Fruit fly (Drosophila melanogaster): ENCODE data around the gene CG34238.

The CG34238 gene

DNA sequence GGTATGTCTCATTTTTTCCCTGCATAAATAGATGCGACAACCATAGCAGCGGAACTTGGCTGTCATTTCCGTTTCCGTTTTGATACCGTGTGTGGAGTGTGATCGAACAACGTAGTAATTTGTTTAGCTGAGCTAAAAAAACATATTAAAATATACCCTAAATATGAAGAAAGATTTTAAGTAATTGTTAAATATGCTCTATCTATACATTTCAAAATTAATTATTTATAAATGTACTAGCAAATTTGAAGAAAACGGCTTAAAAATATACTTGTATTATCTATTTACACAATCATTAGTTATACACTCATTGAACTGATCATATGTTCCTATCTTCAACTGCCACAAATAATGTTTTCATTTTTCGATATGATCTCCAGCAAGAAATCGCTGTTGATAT is at the start of gene CG34238:
TSS of gene CG34238 (plus strand) at position 301 of the 400 bp plus-strand sequence.
- TF ChIP-seq Pif1A (GFP tag; optimal IDR thresholded peaks at IDR 0.05) (no peak), CG17806 (tag; optimal IDR thresholded peaks at IDR 0.05) (no peak), CG34367 (tag; optimal IDR thresholded peaks at IDR 0.05) (no peak), CG32121 (GFP tag; IDR thresholded peaks at IDR 0.05) (no peak), Ets98B (GFP tag; IDR thresholded peaks at IDR 0.05) (no peak), EcR (GFP tag; optimal IDR thresholded peaks at IDR 0.05) (no peak), CG12605 (GFP tag; IDR thresholded peaks at IDR 0.05) (no peak), CG15710 (tag; optimal IDR thresholded peaks at IDR 0.05) (no peak), Snoo (tag; optimal IDR thresholded peaks at IDR 0.05) (no peak), CG9948 (tag; optimal IDR thresholded peaks at IDR 0.05) (no peak), rn (GFP tag; IDR thresholded peaks at IDR 0.05) (no peak)

DNA sequence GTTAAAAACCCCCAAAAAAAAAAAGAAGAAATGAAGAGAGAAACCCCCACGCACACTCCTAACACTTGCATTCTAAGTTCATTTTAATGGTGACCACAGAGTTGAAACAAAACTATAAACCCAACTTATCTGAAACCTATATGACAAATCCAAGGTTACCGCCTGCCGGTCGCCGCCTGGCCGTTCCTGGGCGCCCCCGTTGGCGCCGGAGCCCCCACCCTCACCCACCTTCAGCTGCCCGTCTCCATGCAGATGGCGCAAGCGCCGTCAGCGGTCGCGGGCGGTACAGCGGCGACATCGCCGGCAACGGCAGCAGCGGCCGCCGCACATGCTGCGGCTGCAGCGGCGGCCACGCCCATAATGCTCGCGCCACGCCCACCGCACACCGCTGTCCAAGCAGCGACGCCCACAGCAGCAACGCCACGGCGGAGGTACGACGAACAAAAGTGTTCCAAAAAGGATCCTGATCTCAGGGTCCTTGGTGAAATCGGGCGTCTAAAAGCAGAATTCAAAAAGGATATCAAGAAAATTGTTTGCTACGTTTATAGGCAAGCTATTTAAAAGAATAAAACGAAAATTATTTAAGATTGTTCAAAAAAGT is 44.5 kb upstream of the CG34238 start:
- no peak for TF ChIP-seq rn (GFP tag; IDR thresholded peaks at IDR 0.05)
- TF ChIP-seq CG14655 (GFP tag; optimal IDR thresholded peaks at IDR 0.05), result no peak
- TF ChIP-seq Pif1A (GFP tag; optimal IDR thresholded peaks at IDR 0.05), result no peak
- TF ChIP-seq CG9948 (tag; optimal IDR thresholded peaks at IDR 0.05), result no peak
- TF ChIP-seq CG34367 (tag; optimal IDR thresholded peaks at IDR 0.05), result no peak
- no peak for TF ChIP-seq Ets98B (GFP tag; IDR thresholded peaks at IDR 0.05)
- no peak for TF ChIP-seq Pif1B (GFP tag; optimal IDR thresholded peaks at IDR 0.05)
- TF ChIP-seq fd96Ca (GFP tag; IDR thresholded peaks at IDR 0.05), result no peak
- no peak for TF ChIP-seq Snoo (tag; optimal IDR thresholded peaks at IDR 0.05)
- TF ChIP-seq EcR (GFP tag; optimal IDR thresholded peaks at IDR 0.05), result no peak

- TF ChIP-seq Pif1A (GFP tag; optimal IDR thresholded peaks at IDR 0.05) (no peak), gl (tag; optimal IDR thresholded peaks at IDR 0.05) (no peak), CG4496 (GFP tag; IDR thresholded peaks at IDR 0.05) (no peak), CG32121 (GFP tag; IDR thresholded peaks at IDR 0.05) (no peak), CG17806 (tag; optimal IDR thresholded peaks at IDR 0.05) (no peak), CG8159 (tag; optimal IDR thresholded peaks at IDR 0.05) (no peak), CG14655 (GFP tag; optimal IDR thresholded peaks at IDR 0.05) (no peak), CG8301 (tag; optimal IDR thresholded peaks at IDR 0.05) (no peak), CG15710 (tag; optimal IDR thresholded peaks at IDR 0.05) (no peak)
Observed at dm6 chr3L:10584965-10585364, 41.3 kb upstream of the CG34238 start.

- TF ChIP-seq gl (tag; optimal IDR thresholded peaks at IDR 0.05) (no peak), Ets98B (GFP tag; IDR thresholded peaks at IDR 0.05) (no peak), CG14655 (GFP tag; optimal IDR thresholded peaks at IDR 0.05) (no peak)
Observed at dm6 chr3L:10599512-10599911, 26.8 kb upstream of the CG34238 start.

dm6 chr3L:10623476-10623875 is 2.8 kb upstream of the CG34238 start, which contains the start of gene CG42521:
CG42521 (minus strand) TSS chr3L:10623576.
- no peak for TF ChIP-seq CG13204 (GFP tag; optimal IDR thresholded peaks at IDR 0.05)
- no peak for TF ChIP-seq CG34367 (tag; optimal IDR thresholded peaks at IDR 0.05)
- no peak for TF ChIP-seq CG4496 (GFP tag; IDR thresholded peaks at IDR 0.05)
- no peak for TF ChIP-seq Snoo (tag; optimal IDR thresholded peaks at IDR 0.05)
- TF ChIP-seq CG14655 (GFP tag; optimal IDR thresholded peaks at IDR 0.05), result no peak
- TF ChIP-seq Pif1A (GFP tag; optimal IDR thresholded peaks at IDR 0.05), result no peak
- TF ChIP-seq CG12605 (GFP tag; IDR thresholded peaks at IDR 0.05), result no peak
- TF ChIP-seq CG15710 (tag; optimal IDR thresholded peaks at IDR 0.05), result no peak
- TF ChIP-seq Ets98B (GFP tag; IDR thresholded peaks at IDR 0.05), result no peak
- TF ChIP-seq EcR (GFP tag; optimal IDR thresholded peaks at IDR 0.05), result no peak
- TF ChIP-seq fd96Ca (GFP tag; IDR thresholded peaks at IDR 0.05), result no peak
- no peak for TF ChIP-seq Pif1B (GFP tag; optimal IDR thresholded peaks at IDR 0.05)

DNA sequence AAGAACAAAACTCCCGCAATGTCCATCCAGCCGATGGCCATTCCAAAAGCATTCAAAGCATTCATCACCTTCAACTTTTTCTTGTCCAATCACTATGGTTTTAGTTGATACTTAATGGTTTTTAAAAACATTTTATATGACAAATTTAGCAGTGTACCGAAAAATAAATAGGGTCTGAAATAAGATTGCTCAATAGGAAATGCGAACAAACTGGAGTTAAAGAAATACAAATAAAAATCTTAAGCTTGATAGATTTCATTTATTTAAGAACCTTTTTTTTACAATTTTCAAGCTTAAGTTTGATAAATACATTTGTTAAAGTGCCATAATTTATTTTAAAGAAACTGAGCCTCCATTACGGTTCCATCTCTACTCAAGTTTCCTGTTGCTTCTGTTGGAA is 800 bp upstream of the CG34238 start, which contains the start of gene CG43127:
TSS of gene CG43127 (minus strand) at position 101 of the 400 bp plus-strand sequence.
- TF ChIP-seq Snoo (tag; optimal IDR thresholded peaks at IDR 0.05) (no peak), rn (GFP tag; IDR thresholded peaks at IDR 0.05) (no peak)

- TF ChIP-seq CG14655 (GFP tag; optimal IDR thresholded peaks at IDR 0.05) (no peak), Pif1A (GFP tag; optimal IDR thresholded peaks at IDR 0.05) (no peak), rn (GFP tag; IDR thresholded peaks at IDR 0.05) (no peak), CG34367 (tag; optimal IDR thresholded peaks at IDR 0.05) (no peak)
Observed at dm6 chr3L:10628384-10628783, 2.1 kb downstream of the CG34238 start, which contains the start of gene CG14151. CG14151 (minus strand) TSS chr3L:10628484.

DNA sequence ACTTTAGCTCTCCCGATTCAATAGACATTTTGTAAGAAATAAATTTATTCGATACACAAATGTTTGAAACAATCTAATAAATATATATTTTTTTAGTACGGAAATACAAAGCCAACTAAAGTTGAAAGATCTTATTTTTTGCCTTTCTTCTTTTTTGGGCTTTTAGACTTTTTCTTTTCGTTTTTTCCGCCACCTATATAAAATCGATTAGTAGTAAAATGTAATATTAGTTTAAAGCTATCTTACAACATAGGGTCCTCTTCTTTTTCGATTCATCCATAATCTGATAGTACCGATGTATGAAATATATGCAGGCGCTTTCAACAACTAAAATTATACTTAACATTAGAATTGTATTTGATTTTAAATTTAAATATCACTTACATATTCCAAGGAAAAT is 3.7 kb downstream of the CG34238 start, which contains the start of gene CG42536:
TSS of gene CG42536 (minus strand) at position 101 of the 400 bp plus-strand sequence.
- TF ChIP-seq EcR (GFP tag; optimal IDR thresholded peaks at IDR 0.05) (no peak), CG14655 (GFP tag; optimal IDR thresholded peaks at IDR 0.05) (no peak), rn (GFP tag; IDR thresholded peaks at IDR 0.05) (no peak), CG15710 (tag; optimal IDR thresholded peaks at IDR 0.05) (no peak), Pif1A (GFP tag; optimal IDR thresholded peaks at IDR 0.05) (no peak), CG8159 (tag; optimal IDR thresholded peaks at IDR 0.05) (no peak), CG4496 (GFP tag; IDR thresholded peaks at IDR 0.05) (no peak), CG10348 (GFP tag; IDR thresholded peaks at IDR 0.05) (no peak), D1 (tag; optimal IDR thresholded peaks at IDR 0.05) (no peak), CG13204 (GFP tag; optimal IDR thresholded peaks at IDR 0.05) (no peak), CG9948 (tag; optimal IDR thresholded peaks at IDR 0.05) (no peak)
